Fruit fly (Drosophila melanogaster) whole organism, pupa: ENCODE measurements around the gene CG34434.

Experiments
- CG12605 ChIP-seq: fragments of 200-800 bp; sonication (Bioruptor generic); IDR thresholded peaks from 2 replicates; pipeline ENCODE4 v1.3.6; 2022; ENCODE audit warnings: missing biosample characterization, missing genetic modification characterization
- CG15710 ChIP-seq: fragments of 200-800 bp; sonication (Bioruptor generic); optimal IDR thresholded peaks from 2 replicates; lab custom pipeline; 2018; ENCODE audit warnings: missing biosample characterization, mild to moderate bottlenecking, missing genetic modification characterization, moderate library complexity
- CG32121 ChIP-seq: fragments of 200-800 bp; sonication (Bioruptor generic); IDR thresholded peaks from 2 replicates; pipeline ENCODE4 v1.3.6; 2022; ENCODE audit warnings: missing biosample characterization, missing genetic modification characterization
- gl ChIP-seq: fragments of 200-800 bp; sonication (Bioruptor generic); optimal IDR thresholded peaks from 2 replicates; lab custom pipeline; 2018; ENCODE audit warnings: missing biosample characterization, mild to moderate bottlenecking, missing genetic modification characterization
- rn ChIP-seq: fragments of 200-800 bp; sonication (Bioruptor generic); IDR thresholded peaks from 2 replicates; pipeline ENCODE4 v1.3.6; 2022; ENCODE audit warnings: missing biosample characterization, missing genetic modification characterization

dm6 chrX:5616270-5616669, at the start of gene CG34434:
- no peak for TF ChIP-seq CG12605 (GFP tag; lab: Robert Waterston, UW)
- no peak for TF ChIP-seq CG15710 (tag; lab: Kevin White, UChicago)
- no peak for TF ChIP-seq rn (GFP tag; lab: Robert Waterston, UW)
- TF ChIP-seq CG32121: no peak
- no peak for TF ChIP-seq gl
